Worm (Caenorhabditis elegans) whole organism, midembryonic: Measurements from ENCODE around the gene C05E4.12.

ENCODE experiments used
- T22C8.4 ChIP-seq: fragments of 200-800 bp; sonication (Bioruptor generic); IDR thresholded peaks from 2 replicates; pipeline ENCODE4 v1.3.6; 2022; ENCODE audit warnings: missing genetic modification characterization, missing compliant biosample characterization
- flt-1 ChIP-seq: fragments of 200-800 bp; sonication (Bioruptor generic); IDR thresholded peaks from 2 replicates; pipeline ENCODE4 v1.3.6; 2022; ENCODE audit warnings: missing genetic modification characterization, missing compliant biosample characterization
- tab-1 ChIP-seq: fragments of 200-800 bp; sonication (Bioruptor generic); IDR thresholded peaks from 2 replicates; pipeline ENCODE4 v1.3.6; 2022; ENCODE audit warnings: missing genetic modification characterization, missing compliant biosample characterization
- ztf-29 ChIP-seq: fragments of 200-800 bp; sonication (Bioruptor generic); IDR thresholded peaks from 2 replicates; pipeline ENCODE4 v1.3.6; 2022; ENCODE audit warnings: missing genetic modification reagents, missing genetic modification characterization, missing compliant biosample characterization

- no peak for TF ChIP-seq flt-1 (GFP tag; lab: Robert Waterston, UW)
- TF ChIP-seq T22C8.4 = no peak
- no peak for TF ChIP-seq tab-1 (GFP tag; lab: Robert Waterston, UW)
- TF ChIP-seq ztf-29 (GFP tag; lab: Robert Waterston, UW) = no peak
Observed at ce11 chrV:727484-728351, 34.1 kb downstream of the C05E4.12 start, which contains the start of the genes icl-1 and srh-2.
